Fruit fly (Drosophila melanogaster) whole organism, embryonic: Measurements from ENCODE around the gene hll.

Experiments used
- Aef1 ChIP-seq: fragments of 200-800 bp; sonication (Bioruptor generic); IDR thresholded peaks from 3 replicates; pipeline ENCODE4 v1.3.6; 2022; ENCODE audit warnings: missing biosample characterization, missing genetic modification characterization
- Bteb2 ChIP-seq: fragments of 200-800 bp; sonication (Bioruptor generic); optimal IDR thresholded peaks from 2 replicates; lab custom pipeline; 2016; ENCODE audit warnings: missing biosample characterization, missing genetic modification characterization
- CG11696 ChIP-seq: fragments of 200-800 bp; sonication (Bioruptor generic); IDR thresholded peaks from 2 replicates; pipeline ENCODE4 v1.3.6; 2022; ENCODE audit warnings: missing biosample characterization, missing genetic modification characterization
- CG13123 ChIP-seq: fragments of 200-800 bp; sonication (Bioruptor generic); optimal IDR thresholded peaks from 2 replicates; lab custom pipeline; 2016; ENCODE audit warnings: missing biosample characterization, missing genetic modification characterization
- CG13624 ChIP-seq: fragments of 200-800 bp; sonication (Bioruptor generic); optimal IDR thresholded peaks from 2 replicates; lab custom pipeline; 2016; ENCODE audit warnings: missing biosample characterization, missing genetic modification characterization
- CG1603 ChIP-seq: fragments of 200-800 bp; sonication (Bioruptor generic); optimal IDR thresholded peaks from 2 replicates; lab custom pipeline; 2019; ENCODE audit warnings: missing biosample characterization, mild to moderate bottlenecking, missing genetic modification characterization, moderate library complexity
- CG2712 ChIP-seq: fragments of 200-800 bp; optimal IDR thresholded peaks from 3 replicates; lab custom pipeline; 2019; ENCODE audit warnings: missing biosample characterization, mild to moderate bottlenecking, missing genetic modification characterization, moderate library complexity
- CG30020 ChIP-seq: fragments of 200-800 bp; optimal IDR thresholded peaks from 2 replicates; lab custom pipeline; 2019; ENCODE audit warnings: missing biosample characterization, mild to moderate bottlenecking, missing genetic modification characterization, moderate library complexity
- CG3281 ChIP-seq: fragments of 200-800 bp; sonication (Bioruptor generic); optimal IDR thresholded peaks from 3 replicates; lab custom pipeline; 2017; ENCODE audit warnings: missing biosample characterization, mild to moderate bottlenecking, missing genetic modification characterization
- CG33557 ChIP-seq: fragments of 200-800 bp; sonication (Bioruptor generic); optimal IDR thresholded peaks from 2 replicates; lab custom pipeline; 2019; ENCODE audit warnings: missing biosample characterization, mild to moderate bottlenecking, missing genetic modification characterization, moderate library complexity
- CG4282 ChIP-seq: fragments of 200-800 bp; sonication (Bioruptor generic); optimal IDR thresholded peaks from 2 replicates; lab custom pipeline; 2016; ENCODE audit warnings: missing biosample characterization, missing genetic modification characterization
- CG4360 ChIP-seq: fragments of 200-800 bp; sonication (Bioruptor generic); IDR thresholded peaks from 2 replicates; pipeline ENCODE4 v1.3.6; 2022; ENCODE audit warnings: missing biosample characterization, missing genetic modification characterization
- CG4730 ChIP-seq: fragments of 200-800 bp; sonication (Bioruptor generic); IDR thresholded peaks from 2 replicates; pipeline ENCODE4 v1.3.6; 2022; ENCODE audit warnings: missing biosample characterization, missing genetic modification characterization
- CG4820 ChIP-seq: fragments of 200-800 bp; sonication (Bioruptor generic); optimal IDR thresholded peaks from 3 replicates; lab custom pipeline; 2016; ENCODE audit warnings: missing biosample characterization, missing genetic modification characterization
- CG6683 ChIP-seq: fragments of 200-800 bp; sonication (Bioruptor generic); optimal IDR thresholded peaks from 2 replicates; lab custom pipeline; 2017; ENCODE audit warnings: missing biosample characterization, mild to moderate bottlenecking, missing genetic modification characterization, missing genetic modification reagents
- CG7745 ChIP-seq: fragments of 200-800 bp; sonication (Bioruptor generic); optimal IDR thresholded peaks from 2 replicates; lab custom pipeline; 2018; ENCODE audit warnings: missing biosample characterization, mild to moderate bottlenecking, missing genetic modification characterization, moderate library complexity
- CG8089 ChIP-seq: fragments of 200-800 bp; sonication (Bioruptor generic); optimal IDR thresholded peaks from 3 replicates; lab custom pipeline; 2016; ENCODE audit warnings: missing biosample characterization, missing genetic modification characterization
- CG9817 ChIP-seq: fragments of 200-800 bp; sonication (Bioruptor generic); optimal IDR thresholded peaks from 2 replicates; lab custom pipeline; 2018; ENCODE audit warnings: missing biosample characterization, mild to moderate bottlenecking, missing genetic modification characterization, moderate library complexity
- CkIIα-i1 ChIP-seq: fragments of 200-800 bp; sonication (Bioruptor generic); IDR thresholded peaks from 2 replicates; pipeline ENCODE4 v1.3.6; 2022; ENCODE audit warnings: missing biosample characterization, missing genetic modification characterization
- D ChIP-seq, 2 experiments: fragments of 200-800 bp in 1 of 2; fragments of >200 bp in 1 of 2; sonication (Bioruptor generic) in 1 of 2; optimal IDR thresholded peaks; 2 replicates in 1 of 2; 3 replicates in 1 of 2; lab custom pipeline; 2017; ENCODE audit warnings: mild to moderate bottlenecking in 1 of 2, missing biosample characterization in 1 of 2, missing genetic modification characterization in 1 of 2, missing genetic modification reagents in 1 of 2
- E2f1 ChIP-seq: fragments of 200-800 bp; sonication (Bioruptor generic); IDR thresholded peaks from 2 replicates; pipeline ENCODE4 v1.3.6; 2022; ENCODE audit warnings: missing biosample characterization, missing genetic modification characterization
- GATAe ChIP-seq: fragments of 200-800 bp; sonication (Bioruptor generic); conservative IDR thresholded peaks from 2 replicates; pipeline ENCODE4 v1.3.6; 2022; ENCODE audit warnings: missing biosample characterization, missing genetic modification characterization
- Neu2 ChIP-seq: fragments of 200-800 bp; sonication (Bioruptor generic); optimal IDR thresholded peaks from 3 replicates; lab custom pipeline; 2016; ENCODE audit warnings: missing biosample characterization, missing genetic modification characterization, borderline replicate concordance
- Nf-YB ChIP-seq: fragments of 200-800 bp; sonication (Bioruptor generic); optimal IDR thresholded peaks from 3 replicates; lab custom pipeline; 2019; ENCODE audit warnings: missing biosample characterization, mild to moderate bottlenecking, missing genetic modification characterization, moderate library complexity
- Sin3A ChIP-seq: fragments of >200 bp; optimal IDR thresholded peaks from 2 replicates; lab custom pipeline; 2018
- Sox100B ChIP-seq: fragments of 200-800 bp; sonication (Bioruptor generic); optimal IDR thresholded peaks from 3 replicates; lab custom pipeline; 2018; ENCODE audit warnings: missing biosample characterization, mild to moderate bottlenecking, missing genetic modification characterization
- Stat92E ChIP-seq, 3 experiments: fragments of >200 bp in 2 of 3; fragments of 200-800 bp in 1 of 3; sonication (Bioruptor generic) in 1 of 3; optimal IDR thresholded peaks; 2 replicates each; lab custom pipeline; 2017 to 2019; ENCODE audit warnings: missing biosample characterization in 3 of 3, missing genetic modification characterization in 3 of 3, mild to moderate bottlenecking in 1 of 3, moderate library complexity in 1 of 3
- Usf ChIP-seq: fragments of 200-800 bp; sonication (Bioruptor generic); optimal IDR thresholded peaks from 2 replicates; lab custom pipeline; 2017; ENCODE audit warnings: missing genotype, missing biosample characterization, missing genetic modification characterization
- abd-A ChIP-seq: fragments of 200-800 bp; sonication (Bioruptor generic); optimal IDR thresholded peaks from 3 replicates; lab custom pipeline; 2019; ENCODE audit warnings: missing biosample characterization, mild to moderate bottlenecking, missing genetic modification characterization, moderate library complexity
- btn ChIP-seq: fragments of 200-800 bp; sonication (Bioruptor generic); optimal IDR thresholded peaks from 2 replicates; lab custom pipeline; 2016; ENCODE audit warnings: missing biosample characterization, missing genetic modification characterization
- croc ChIP-seq: fragments of 200-800 bp; sonication (Bioruptor generic); conservative IDR thresholded peaks from 3 replicates; pipeline ENCODE4 v1.3.6; 2022; ENCODE audit warnings: missing biosample characterization, missing genetic modification characterization
- ems ChIP-seq: fragments of 200-800 bp; sonication (Bioruptor generic); optimal IDR thresholded peaks from 3 replicates; lab custom pipeline; 2016; ENCODE audit warnings: missing biosample characterization, missing genetic modification characterization
- eyg ChIP-seq: fragments of 200-800 bp; sonication (Bioruptor generic); optimal IDR thresholded peaks from 3 replicates; lab custom pipeline; 2016; ENCODE audit warnings: missing biosample characterization, missing genetic modification characterization
- ftz-f1 ChIP-seq: fragments of 200-800 bp; sonication (Bioruptor generic); optimal IDR thresholded peaks from 2 replicates; lab custom pipeline; 2016; ENCODE audit warnings: missing biosample characterization, missing genetic modification characterization
- gsb ChIP-seq: fragments of 200-800 bp; sonication (Bioruptor generic); IDR thresholded peaks from 2 replicates; pipeline ENCODE4 v1.3.6; 2022; ENCODE audit warnings: missing biosample characterization, missing genetic modification characterization
- inv ChIP-seq: fragments of 200-800 bp; sonication (Bioruptor generic); IDR thresholded peaks from 2 replicates; pipeline ENCODE4 v1.3.6; 2022; ENCODE audit warnings: missing biosample characterization, missing genetic modification characterization; ENCODE audit not compliant: partially characterized antibody
- lbe ChIP-seq: fragments of 200-800 bp; sonication (Bioruptor generic); optimal IDR thresholded peaks from 2 replicates; lab custom pipeline; 2016; ENCODE audit warnings: missing biosample characterization, mild to moderate bottlenecking, missing genetic modification characterization
- lov ChIP-seq, 2 experiments: fragments of 200-800 bp in 1 of 2; fragments of >200 bp in 1 of 2; sonication (Bioruptor generic) in 1 of 2; IDR thresholded peaks in 1 of 2; optimal IDR thresholded peaks in 1 of 2; 2 replicates in 1 of 2; 3 replicates in 1 of 2; pipeline versions ENCODE4 v1.3.6 to Lab custom; 2017 to 2022; ENCODE audit warnings: missing biosample characterization in 1 of 2, missing genetic modification characterization in 1 of 2
- nmo ChIP-seq: fragments of 200-800 bp; sonication (Bioruptor generic); optimal IDR thresholded peaks from 2 replicates; lab custom pipeline; 2018; ENCODE audit warnings: missing biosample characterization, mild to moderate bottlenecking, missing genetic modification characterization, moderate library complexity
- peb ChIP-seq: fragments of 200-800 bp; sonication (Bioruptor generic); IDR thresholded peaks from 2 replicates; pipeline ENCODE4 v1.3.6; 2022; ENCODE audit warnings: missing biosample characterization, missing genetic modification characterization
- pho ChIP-seq: fragments of 200-800 bp; sonication (Bioruptor generic); optimal IDR thresholded peaks from 2 replicates; lab custom pipeline; 2016; ENCODE audit warnings: missing biosample characterization, missing genetic modification characterization
- pnt ChIP-seq: fragments of 200-800 bp; sonication (Bioruptor generic); optimal IDR thresholded peaks from 3 replicates; lab custom pipeline; 2016; ENCODE audit warnings: missing biosample characterization, missing genetic modification characterization
- row ChIP-seq: fragments of 200-800 bp; sonication (Bioruptor generic); IDR thresholded peaks from 3 replicates; pipeline ENCODE4 v1.3.6; 2022; ENCODE audit warnings: missing biosample characterization, missing genetic modification characterization
- tgo ChIP-seq: fragments of 200-800 bp; sonication (Bioruptor generic); IDR thresholded peaks from 3 replicates; pipeline ENCODE4 v1.3.6; 2022; ENCODE audit warnings: missing biosample characterization, missing genetic modification characterization
- tll ChIP-seq, 2 experiments: fragments of 200-800 bp in 1 of 2; fragments of >200 bp in 1 of 2; sonication (Bioruptor generic) in 1 of 2; optimal IDR thresholded peaks; 2 replicates each; lab custom pipeline; 2017 to 2019; ENCODE audit warnings: missing biosample characterization in 2 of 2, missing genetic modification characterization in 2 of 2, mild to moderate bottlenecking in 1 of 2, moderate library complexity in 1 of 2
- trh ChIP-seq: fragments of 200-800 bp; sonication (Bioruptor generic); optimal IDR thresholded peaks from 2 replicates; lab custom pipeline; 2016; ENCODE audit warnings: missing biosample characterization, missing genetic modification characterization
- twi ChIP-seq: fragments of 200-800 bp; optimal IDR thresholded peaks from 2 replicates; lab custom pipeline; 2019; ENCODE audit warnings: missing biosample characterization, mild to moderate bottlenecking, missing genetic modification characterization, moderate library complexity
- vvl ChIP-seq: fragments of 200-800 bp; sonication (Bioruptor generic); IDR thresholded peaks from 2 replicates; pipeline ENCODE4 v1.3.6; 2022; ENCODE audit warnings: missing biosample characterization, missing genetic modification characterization
- wdn ChIP-seq: fragments of 200-800 bp; sonication (Bioruptor generic); IDR thresholded peaks from 2 replicates; pipeline ENCODE4 v1.3.6; 2022; ENCODE audit warnings: missing biosample characterization, missing genetic modification characterization
- wek ChIP-seq: fragments of 200-800 bp; sonication (Bioruptor generic); optimal IDR thresholded peaks from 3 replicates; lab custom pipeline; 2018; ENCODE audit warnings: missing biosample characterization, mild to moderate bottlenecking, missing genetic modification characterization, moderate library complexity

Gene hll

dm6 chr2L:14047170-14047632, 20.4 kb downstream of the hll start, which contains the start of gene NimC4 (continued):
- TF ChIP-seq CG8089 (peak; percentile 70), abd-A (no peak), CG6683 (no peak), gsb (no peak), row (GFP tag; lab: Robert Waterston, UW) (peak; percentile 77), GATAe (GFP tag; lab: Robert Waterston, UW) (no peak), CG33557 (GFP tag; lab: Kevin White, UChicago) (peak; percentile 84), pho (GFP tag; lab: Kevin White, UChicago) (no peak), trh (peak; percentile 58), E2f1 (GFP tag; lab: Robert Waterston, UW) (0 out of 2 replicates have a peak, but pooled peaks have one; percentile 48), Nf-YB (GFP tag; lab: Kevin White, UChicago) (peak; percentile 58), CG13624 (peak; percentile 32), CG4360 (GFP tag; lab: Robert Waterston, UW) (peak; percentile 87), CkIIα-i1 (GFP tag; lab: Robert Waterston, UW) (no peak), lbe (no peak), croc (GFP tag; lab: Robert Waterston, UW) (peak; percentile 88), lov (optimal IDR thresholded peaks at IDR 0.05; lab: Kevin White, UChicago) (no peak), lov (GFP tag; IDR thresholded peaks at IDR 0.05; lab: Robert Waterston, UW) (peak; percentile 94), D (optimal IDR thresholded peaks at IDR 0.05; lab: Kevin White, UChicago) (no peak), D (GFP tag; optimal IDR thresholded peaks at IDR 0.05; lab: Kevin White, UChicago) (peak; percentile 79), pnt (GFP tag; lab: Kevin White, UChicago) (peak; percentile 84), CG30020 (tag; lab: Kevin White, UChicago) (no peak), eyg (GFP tag; lab: Kevin White, UChicago) (no peak), wdn (no peak), CG2712 (tag; lab: Kevin White, UChicago) (peak; percentile 95), CG7745 (tag; lab: Kevin White, UChicago) (peak; percentile 60), nmo (GFP tag; lab: Kevin White, UChicago) (peak; percentile 85), inv (GFP tag; lab: Robert Waterston, UW) (no peak), Bteb2 (GFP tag; lab: Kevin White, UChicago) (no peak), CG11696 (0 out of 2 replicates have a peak, but pooled peaks have one; percentile 39), tll (GFP tag; optimal IDR thresholded peaks at IDR 0.05; lab: Kevin White, UChicago) (peak; percentile 9 to 89), CG4730 (GFP tag; lab: Robert Waterston, UW) (peak; percentile 68), CG3281 (GFP tag; lab: Kevin White, UChicago) (no peak), CG9817 (tag; lab: Kevin White, UChicago) (no peak), vvl (GFP tag; lab: Robert Waterston, UW) (peak; percentile 82), Neu2 (peak; percentile 91), ftz-f1 (GFP tag; lab: Kevin White, UChicago) (no peak), peb (peak; percentile 74), Aef1 (no peak), Stat92E (GFP tag; optimal IDR thresholded peaks at IDR 0.05; lab: Kevin White, UChicago) (peak in 1 of 3 experiments; percentile 80), btn (peak; percentile 68), wek (GFP tag; lab: Kevin White, UChicago) (no peak), Usf (peak; percentile 71), CG4282 (GFP tag; lab: Kevin White, UChicago) (no peak), ems (GFP tag; lab: Kevin White, UChicago) (peak; percentile 55), tgo (peak; percentile 71), CG4820 (GFP tag; lab: Kevin White, UChicago) (peak; percentile 89), Sox100B (GFP tag; lab: Kevin White, UChicago) (peak; percentile 48), CG1603 (tag; lab: Kevin White, UChicago) (peak; percentile 94), Sin3A (lab: Kevin White, UChicago) (no peak), twi (peak; percentile 77), CG13123 (GFP tag; lab: Kevin White, UChicago) (peak; percentile 56)
